Fruit fly (Drosophila melanogaster) whole organism, prepupa: Measurements from ENCODE around the gene AGO2.

ENCODE experiments used
- Blimp-1 ChIP-seq: fragments of 200-800 bp; sonication (Bioruptor generic); optimal IDR thresholded peaks from 3 replicates; lab custom pipeline; 2017; ENCODE audit warnings: missing biosample characterization, missing genetic modification characterization, mild to moderate bottlenecking, moderate library complexity, missing genetic modification reagents
- CG10631 ChIP-seq: fragments of 200-800 bp; sonication (Bioruptor generic); optimal IDR thresholded peaks from 2 replicates; lab custom pipeline; 2016; ENCODE audit warnings: missing biosample characterization, missing genetic modification characterization
- CG11762 ChIP-seq: fragments of 200-800 bp; sonication (Bioruptor generic); optimal IDR thresholded peaks from 3 replicates; lab custom pipeline; 2016; ENCODE audit warnings: missing biosample characterization, missing genetic modification characterization; ENCODE audit not compliant: insufficient read depth
- CG11902 ChIP-seq: fragments of 200-800 bp; sonication (Bioruptor generic); optimal IDR thresholded peaks from 3 replicates; lab custom pipeline; 2016; ENCODE audit warnings: missing biosample characterization, missing genetic modification characterization
- CG16779 ChIP-seq: fragments of 200-800 bp; sonication (Bioruptor generic); optimal IDR thresholded peaks from 3 replicates; lab custom pipeline; 2017; ENCODE audit warnings: missing biosample characterization, mild to moderate bottlenecking, missing genetic modification characterization
- CG3032 ChIP-seq: fragments of 200-800 bp; optimal IDR thresholded peaks from 2 replicates; lab custom pipeline; 2019; ENCODE audit warnings: missing biosample characterization, mild to moderate bottlenecking, missing genetic modification characterization, moderate library complexity
- CG31627 ChIP-seq: fragments of 200-800 bp; sonication (Bioruptor generic); optimal IDR thresholded peaks from 3 replicates; lab custom pipeline; 2016; ENCODE audit warnings: missing biosample characterization, missing genetic modification characterization
- CG32006 ChIP-seq: fragments of 200-800 bp; sonication (Bioruptor generic); optimal IDR thresholded peaks from 3 replicates; lab custom pipeline; 2017; ENCODE audit warnings: missing biosample characterization, mild to moderate bottlenecking, missing genetic modification characterization
- CG34406 ChIP-seq: fragments of 200-800 bp; sonication (Bioruptor generic); optimal IDR thresholded peaks from 3 replicates; lab custom pipeline; 2016; ENCODE audit warnings: missing biosample characterization, missing genetic modification characterization
- CG3919 ChIP-seq: fragments of 200-800 bp; sonication (Bioruptor generic); optimal IDR thresholded peaks from 3 replicates; lab custom pipeline; 2016; ENCODE audit warnings: missing biosample characterization, missing genetic modification characterization
- CG4318 ChIP-seq: fragments of 200-800 bp; sonication (Bioruptor generic); optimal IDR thresholded peaks from 3 replicates; lab custom pipeline; 2017; ENCODE audit warnings: missing biosample characterization, mild to moderate bottlenecking, missing genetic modification characterization
- CG6276 ChIP-seq: fragments of 200-800 bp; sonication (Bioruptor generic); optimal IDR thresholded peaks from 2 replicates; lab custom pipeline; 2017; ENCODE audit warnings: missing biosample characterization, mild to moderate bottlenecking, missing genetic modification characterization
- CG6792 ChIP-seq: fragments of 200-800 bp; sonication (Bioruptor generic); optimal IDR thresholded peaks from 3 replicates; lab custom pipeline; 2016; ENCODE audit warnings: missing biosample characterization, missing genetic modification characterization
- CG6808 ChIP-seq: fragments of 200-800 bp; sonication (Bioruptor generic); optimal IDR thresholded peaks from 3 replicates; lab custom pipeline; 2017; ENCODE audit warnings: missing biosample characterization, missing genetic modification characterization, mild to moderate bottlenecking, moderate library complexity, missing genetic modification reagents
- CG6854 ChIP-seq: fragments of 200-800 bp; sonication (Bioruptor generic); optimal IDR thresholded peaks from 2 replicates; lab custom pipeline; 2017; ENCODE audit warnings: missing biosample characterization, mild to moderate bottlenecking, missing genetic modification characterization
- CG7368 ChIP-seq: fragments of 200-800 bp; sonication (Bioruptor generic); optimal IDR thresholded peaks from 3 replicates; lab custom pipeline; 2016; ENCODE audit warnings: missing biosample characterization, missing genetic modification characterization
- CG8119 ChIP-seq: fragments of 200-800 bp; sonication (Bioruptor generic); IDR thresholded peaks from 3 replicates; pipeline ENCODE4 v1.3.6; 2022; ENCODE audit warnings: missing biosample characterization, missing genetic modification characterization
- CG8319 ChIP-seq: fragments of 200-800 bp; sonication (Bioruptor generic); optimal IDR thresholded peaks from 3 replicates; lab custom pipeline; 2016; ENCODE audit warnings: missing biosample characterization, missing genetic modification characterization
- CG8632 ChIP-seq: fragments of 200-800 bp; sonication (Bioruptor generic); optimal IDR thresholded peaks from 3 replicates; lab custom pipeline; 2016; ENCODE audit warnings: missing biosample characterization, missing genetic modification characterization
- CG9139 ChIP-seq: fragments of 200-800 bp; sonication (Bioruptor generic); optimal IDR thresholded peaks from 3 replicates; lab custom pipeline; 2017; ENCODE audit warnings: missing biosample characterization, mild to moderate bottlenecking, missing genetic modification characterization
- Eip75B ChIP-seq: fragments of 200-800 bp; sonication (Bioruptor generic); optimal IDR thresholded peaks from 3 replicates; lab custom pipeline; 2016; ENCODE audit warnings: missing biosample characterization, missing genetic modification characterization
- Eip78C ChIP-seq: fragments of 200-800 bp; sonication (Bioruptor generic); peaks from one replicate; lab custom pipeline; 2016; ENCODE audit warnings: missing biosample characterization, missing genetic modification characterization
- Eip93F ChIP-seq: fragments of 200-800 bp; sonication (Bioruptor generic); optimal IDR thresholded peaks from 2 replicates; lab custom pipeline; 2016; ENCODE audit warnings: missing biosample characterization, mild to moderate bottlenecking, missing genetic modification characterization
- Ets21C ChIP-seq: fragments of 200-800 bp; sonication (Bioruptor generic); optimal IDR thresholded peaks from 3 replicates; lab custom pipeline; 2016; ENCODE audit warnings: missing biosample characterization, missing genetic modification characterization
- Gug ChIP-seq: fragments of 200-800 bp; sonication (Bioruptor generic); IDR thresholded peaks from 2 replicates; pipeline ENCODE4 v1.3.6; 2022; ENCODE audit warnings: missing biosample characterization, missing genetic modification characterization
- Hr38 ChIP-seq: sonication (Bioruptor generic); optimal IDR thresholded peaks from 2 replicates; lab custom pipeline; 2016; ENCODE audit warnings: missing biosample characterization, missing genetic modification characterization
- Hr39 ChIP-seq: fragments of 200-800 bp; sonication (Bioruptor generic); optimal IDR thresholded peaks from 2 replicates; lab custom pipeline; 2016; ENCODE audit warnings: missing biosample characterization, missing genetic modification characterization
- Lpt ChIP-seq: fragments of 200-800 bp; sonication (Bioruptor generic); optimal IDR thresholded peaks from 3 replicates; lab custom pipeline; 2016; ENCODE audit warnings: missing biosample characterization, missing genetic modification characterization
- Met ChIP-seq: fragments of 200-800 bp; sonication (Bioruptor generic); optimal IDR thresholded peaks from 3 replicates; lab custom pipeline; 2016; ENCODE audit warnings: missing biosample characterization, missing genetic modification characterization
- Smox ChIP-seq: fragments of 200-800 bp; sonication (Bioruptor generic); optimal IDR thresholded peaks from 3 replicates; lab custom pipeline; 2016; ENCODE audit warnings: missing biosample characterization, missing genetic modification characterization
- Sox102F ChIP-seq: fragments of 200-800 bp; sonication (Bioruptor generic); optimal IDR thresholded peaks from 2 replicates; lab custom pipeline; 2016; ENCODE audit warnings: missing biosample characterization, mild to moderate bottlenecking, missing genetic modification characterization
- Sox14 ChIP-seq: fragments of 200-800 bp; sonication (Bioruptor generic); optimal IDR thresholded peaks from 3 replicates; lab custom pipeline; 2016; ENCODE audit warnings: missing biosample characterization, missing genetic modification characterization
- achi ChIP-seq: fragments of 200-800 bp; sonication (Bioruptor generic); optimal IDR thresholded peaks from 3 replicates; lab custom pipeline; 2016; ENCODE audit warnings: missing biosample characterization, missing genetic modification characterization
- acj6 ChIP-seq: fragments of 200-800 bp; sonication (Bioruptor generic); optimal IDR thresholded peaks from 3 replicates; lab custom pipeline; 2016; ENCODE audit warnings: missing biosample characterization, missing genetic modification characterization
- cyc ChIP-seq: fragments of 200-800 bp; sonication (Bioruptor generic); optimal IDR thresholded peaks from 3 replicates; lab custom pipeline; 2016; ENCODE audit warnings: missing biosample characterization, missing genetic modification characterization
- dac ChIP-seq: fragments of 200-800 bp; sonication (Bioruptor generic); optimal IDR thresholded peaks from 2 replicates; lab custom pipeline; 2017; ENCODE audit warnings: missing biosample characterization, mild to moderate bottlenecking, missing genetic modification characterization
- dsx ChIP-seq: fragments of 200-800 bp; optimal IDR thresholded peaks from 3 replicates; lab custom pipeline; 2019; ENCODE audit warnings: missing biosample characterization, mild to moderate bottlenecking, missing genetic modification characterization, moderate library complexity; ENCODE audit not compliant: poor library complexity, severe bottlenecking
- fd59A ChIP-seq: fragments of 200-800 bp; sonication (Bioruptor generic); optimal IDR thresholded peaks from 2 replicates; lab custom pipeline; 2017; ENCODE audit warnings: missing biosample characterization, mild to moderate bottlenecking, missing genetic modification characterization, missing genetic modification reagents
- fd85E ChIP-seq: fragments of 200-800 bp; sonication (Bioruptor generic); optimal IDR thresholded peaks from 3 replicates; lab custom pipeline; 2016; ENCODE audit warnings: missing biosample characterization, missing genetic modification characterization
- fkh ChIP-seq: fragments of 200-800 bp; sonication (Bioruptor generic); optimal IDR thresholded peaks from 3 replicates; lab custom pipeline; 2017; ENCODE audit warnings: missing biosample characterization, mild to moderate bottlenecking, missing genetic modification characterization, moderate library complexity
- net ChIP-seq: fragments of 200-800 bp; sonication (Bioruptor generic); optimal IDR thresholded peaks from 3 replicates; lab custom pipeline; 2016; ENCODE audit warnings: missing biosample characterization, missing genetic modification characterization
- pdm3 ChIP-seq: fragments of 200-800 bp; sonication (Bioruptor generic); optimal IDR thresholded peaks from 3 replicates; lab custom pipeline; 2016; ENCODE audit warnings: missing biosample characterization, missing genetic modification characterization
- salr ChIP-seq, 2 experiments: fragments of 200-800 bp; sonication (Bioruptor generic); optimal IDR thresholded peaks; 3 replicates each; lab custom pipeline; 2016 to 2018; ENCODE audit warnings: missing biosample characterization in 2 of 2, missing genetic modification characterization in 2 of 2, mild to moderate bottlenecking in 1 of 2
- spab ChIP-seq: fragments of 200-800 bp; sonication (Bioruptor generic); optimal IDR thresholded peaks from 2 replicates; lab custom pipeline; 2017; ENCODE audit warnings: missing biosample characterization, mild to moderate bottlenecking, missing genetic modification characterization, missing genetic modification reagents
- ss ChIP-seq, 2 experiments: fragments of 200-800 bp; sonication (Bioruptor generic); optimal IDR thresholded peaks; 2 replicates in 1 of 2; 3 replicates in 1 of 2; lab custom pipeline; 2017 to 2018; ENCODE audit warnings: mild to moderate bottlenecking in 2 of 2, missing biosample characterization in 2 of 2, missing genetic modification characterization in 2 of 2, moderate library complexity in 1 of 2
- svp ChIP-seq: fragments of 200-800 bp; sonication (Bioruptor generic); peaks from one replicate; lab custom pipeline; 2016; ENCODE audit warnings: missing biosample characterization, missing genetic modification characterization
- topi ChIP-seq: fragments of 200-800 bp; sonication (Bioruptor generic); optimal IDR thresholded peaks from 3 replicates; lab custom pipeline; 2016; ENCODE audit warnings: missing biosample characterization, missing genetic modification characterization
- vri ChIP-seq: fragments of 200-800 bp; sonication (Bioruptor generic); optimal IDR thresholded peaks from 3 replicates; lab custom pipeline; 2016; ENCODE audit warnings: missing biosample characterization, mild to moderate bottlenecking, missing genetic modification characterization

Gene AGO2

DNA sequence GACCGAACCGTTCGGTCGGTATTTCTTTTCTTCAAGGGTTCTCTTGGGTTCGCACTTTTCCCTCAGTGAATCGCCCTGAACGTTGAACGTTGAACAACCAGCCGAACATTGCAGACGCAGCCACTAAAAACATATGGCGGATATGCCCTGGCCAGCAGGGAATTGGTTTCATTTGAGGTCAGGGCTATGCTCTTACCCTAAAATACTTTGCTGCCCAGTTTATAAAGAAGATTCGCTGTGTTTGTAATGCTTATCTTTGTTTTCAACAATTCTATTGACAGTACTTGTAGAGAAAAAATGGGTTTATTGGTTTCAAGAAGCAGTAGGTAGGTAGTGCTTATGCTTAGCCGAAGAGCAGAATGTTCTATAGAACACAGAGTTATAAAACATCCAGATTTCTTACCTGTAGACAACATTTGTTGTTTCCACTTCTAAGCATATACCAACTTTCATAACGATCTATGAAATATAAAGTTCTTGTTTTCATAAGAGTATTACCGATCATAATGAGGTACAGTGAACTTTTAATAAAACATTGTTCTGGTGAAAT, 41.3 kb downstream of the AGO2 start (continued):
- TF ChIP-seq Blimp-1 (GFP tag; lab: Kevin White, UChicago) (no peak), CG11902 (no peak), dac (GFP tag; lab: Kevin White, UChicago) (no peak), Hr39 (peak; percentile 9), CG34406 (GFP tag; lab: Kevin White, UChicago) (no peak), CG7368 (GFP tag; lab: Kevin White, UChicago) (no peak), achi (GFP tag; lab: Kevin White, UChicago) (peak; percentile 12), CG9139 (GFP tag; lab: Kevin White, UChicago) (no peak), CG10631 (GFP tag; lab: Kevin White, UChicago) (peak; percentile 39), Hr38 (GFP tag; lab: Kevin White, UChicago) (no peak), CG3919 (GFP tag; lab: Kevin White, UChicago) (no peak), CG6854 (GFP tag; lab: Kevin White, UChicago) (no peak), CG4318 (GFP tag; lab: Kevin White, UChicago) (no peak), CG6808 (GFP tag; lab: Kevin White, UChicago) (peak; percentile 40), net (GFP tag; lab: Kevin White, UChicago) (peak; percentile 30), pdm3 (GFP tag; lab: Kevin White, UChicago) (peak; percentile 4), ss (GFP tag; optimal IDR thresholded peaks at IDR 0.05; lab: Kevin White, UChicago) (no peak), vri (no peak), cyc (GFP tag; lab: Kevin White, UChicago) (peak; percentile 23), fd85E (GFP tag; lab: Kevin White, UChicago) (no peak), acj6 (GFP tag; lab: Kevin White, UChicago) (peak; percentile 15), Eip78C (peak; percentile 69), salr (GFP tag; optimal IDR thresholded peaks at IDR 0.05; lab: Kevin White, UChicago) (no peak), CG16779 (tag; lab: Kevin White, UChicago) (no peak), CG8319 (no peak), topi (GFP tag; lab: Kevin White, UChicago) (peak; percentile 2), Sox102F (GFP tag; lab: Kevin White, UChicago) (no peak), CG8119 (GFP tag; lab: Robert Waterston, UW) (no peak), CG31627 (peak; percentile 6), CG8632 (no peak), Ets21C (GFP tag; lab: Kevin White, UChicago) (no peak), CG3032 (tag; lab: Kevin White, UChicago) (peak; percentile 21), CG11762 (GFP tag; lab: Kevin White, UChicago) (no peak)
- TF ChIP-seq, all 60 proteins: peak for 20

DNA sequence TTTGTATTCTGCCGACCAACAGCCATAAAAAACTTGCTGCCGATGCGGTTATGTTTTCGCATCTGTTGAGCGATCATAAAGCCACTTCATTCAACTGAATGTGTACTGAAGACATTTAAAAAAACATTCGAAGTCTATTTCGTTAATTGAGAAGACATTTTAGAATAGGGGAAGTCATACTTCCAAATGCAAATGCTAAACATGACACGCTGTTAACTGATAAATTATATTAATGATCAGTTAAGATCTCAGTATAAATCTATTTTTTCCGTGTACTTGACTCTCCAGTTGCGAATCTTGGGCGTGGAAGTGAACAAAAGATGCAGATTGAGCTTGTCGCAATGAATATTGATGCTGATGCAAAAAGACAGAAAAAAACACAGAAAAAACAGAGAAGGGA, 42.1 kb downstream of the AGO2 start:
- TF ChIP-seq Hr38 (GFP tag; lab: Kevin White, UChicago) (no peak), CG6792 (GFP tag; lab: Kevin White, UChicago) (peak; percentile 11), Met (GFP tag; lab: Kevin White, UChicago) (no peak), ss (GFP tag; optimal IDR thresholded peaks at IDR 0.05; lab: Kevin White, UChicago) (peak in 1 of 2 experiments; percentile 45), CG4318 (GFP tag; lab: Kevin White, UChicago) (no peak), spab (GFP tag; lab: Kevin White, UChicago) (no peak), Eip78C (peak; percentile 90), CG6276 (GFP tag; lab: Kevin White, UChicago) (no peak), Sox102F (GFP tag; lab: Kevin White, UChicago) (no peak), CG8319 (no peak), svp (GFP tag; lab: Kevin White, UChicago) (no peak), fd85E (GFP tag; lab: Kevin White, UChicago) (no peak), CG9139 (GFP tag; lab: Kevin White, UChicago) (no peak), Ets21C (GFP tag; lab: Kevin White, UChicago) (no peak), Smox (GFP tag; lab: Kevin White, UChicago) (no peak), CG34406 (GFP tag; lab: Kevin White, UChicago) (no peak), fkh (GFP tag; lab: Kevin White, UChicago) (no peak), fd59A (no peak), Sox14 (GFP tag; lab: Kevin White, UChicago) (no peak), Eip75B (GFP tag; lab: Kevin White, UChicago) (peak; percentile 46), dsx (peak; percentile 54), Lpt (peak; percentile 13), CG3032 (tag; lab: Kevin White, UChicago) (peak; percentile 30), CG11902 (no peak), CG32006 (GFP tag; lab: Kevin White, UChicago) (no peak), CG6854 (GFP tag; lab: Kevin White, UChicago) (no peak), Gug (no peak), salr (GFP tag; optimal IDR thresholded peaks at IDR 0.05; lab: Kevin White, UChicago) (no peak), CG11762 (GFP tag; lab: Kevin White, UChicago) (peak; percentile 6), Hr39 (no peak), Eip93F (no peak)
